Fruit fly (Drosophila melanogaster): ENCODE results near the gene Kul.

The Kul gene

dm6 chr3R:29699220-29699619, 26.4 kb upstream of the Kul start (continued):
- no peak for TF ChIP-seq Atf-2 (GFP tag; optimal IDR thresholded peaks at IDR 0.05)
- TF ChIP-seq emc (GFP tag; optimal IDR thresholded peaks at IDR 0.05), result no peak
- no peak for TF ChIP-seq cg (GFP tag; optimal IDR thresholded peaks at IDR 0.05)
- 0 out of 3 replicates have a peak, but pooled peaks have one; percentile 19 for TF ChIP-seq ase (GFP tag; IDR thresholded peaks at IDR 0.05)
- no peak for TF ChIP-seq CG7928 (GFP tag; optimal IDR thresholded peaks at IDR 0.05)
- no peak for TF ChIP-seq CG9932 (GFP tag; IDR thresholded peaks at IDR 0.05)
- peak; percentile 59 for TF ChIP-seq CG17829 (tag; optimal IDR thresholded peaks at IDR 0.05)
- TF ChIP-seq CG10274 (GFP tag; optimal IDR thresholded peaks at IDR 0.05), result no peak
- peak; percentile 84 for TF ChIP-seq Xrp1 (GFP tag; IDR thresholded peaks at IDR 0.05)
- peak; percentile 39; the same call in 1 of the 2 replicates for TF ChIP-seq ranshi (GFP tag; IDR thresholded peaks at IDR 0.05)
- peak; percentile 67 for TF ChIP-seq lmd (GFP tag; IDR thresholded peaks at IDR 0.05)
- no peak for TF ChIP-seq onecut (GFP tag; IDR thresholded peaks at IDR 0.05)
- no peak for TF ChIP-seq fd64A (GFP tag; optimal IDR thresholded peaks at IDR 0.05)
- no peak for TF ChIP-seq CG14860 (GFP tag; IDR thresholded peaks at IDR 0.05; ENCODE audit: partially characterized antibody)
- no peak for TF ChIP-seq CG7786 (GFP tag; optimal IDR thresholded peaks at IDR 0.05)
- peak; percentile 70 for TF ChIP-seq CG32772 (GFP tag; IDR thresholded peaks at IDR 0.05)
- TF ChIP-seq CG15011 (GFP tag; optimal IDR thresholded peaks at IDR 0.05), result no peak
- TF ChIP-seq CG1024 (GFP tag; IDR thresholded peaks at IDR 0.05), result no peak
- peak in 1 of 2 experiments; percentile 44 for TF ChIP-seq Pdp1 (GFP tag; optimal IDR thresholded peaks at IDR 0.05)
- TF ChIP-seq ATbp (GFP tag; optimal IDR thresholded peaks at IDR 0.05), result peak; percentile 57
- TF ChIP-seq pros (GFP tag; optimal IDR thresholded peaks at IDR 0.05), result no peak
- TF ChIP-seq CG12744 (GFP tag; optimal IDR thresholded peaks at IDR 0.05), result no peak
- no peak for TF ChIP-seq CG30431 (GFP tag; optimal IDR thresholded peaks at IDR 0.05)
- no peak for TF ChIP-seq jigr1 (GFP tag; IDR thresholded peaks at IDR 0.05)
- no peak for TF ChIP-seq CG4617 (GFP tag; optimal IDR thresholded peaks at IDR 0.05; ENCODE audit: borderline replicate concordance)
- TF ChIP-seq dati (GFP tag; IDR thresholded peaks at IDR 0.05), result no peak
- no peak for TF ChIP-seq scrt (GFP tag; optimal IDR thresholded peaks at IDR 0.05)
- no peak for TF ChIP-seq CG12299 (tag; optimal IDR thresholded peaks at IDR 0.05)
- no peak for TF ChIP-seq CG10565 (GFP tag; optimal IDR thresholded peaks at IDR 0.05)
- TF ChIP-seq CG15601 (tag; optimal IDR thresholded peaks at IDR 0.05), result no peak
- peak; percentile 35; the same call in 1 of the 2 replicates for TF ChIP-seq CG8765 (GFP tag; IDR thresholded peaks at IDR 0.05)
- no peak for TF ChIP-seq B-H2 (GFP tag; optimal IDR thresholded peaks at IDR 0.05)
- TF ChIP-seq Hr39 (optimal IDR thresholded peaks at IDR 0.05), result no peak
- TF ChIP-seq ro (GFP tag; IDR thresholded peaks at IDR 0.05), result no peak
- no peak for TF ChIP-seq bowl (GFP tag; IDR thresholded peaks at IDR 0.05)
- no peak for TF ChIP-seq maf-S (GFP tag; optimal IDR thresholded peaks at IDR 0.05)
- TF ChIP-seq CG10462 (GFP tag; optimal IDR thresholded peaks at IDR 0.05), result no peak
- TF ChIP-seq schlank (tag; optimal IDR thresholded peaks at IDR 0.05), result no peak
- TF ChIP-seq CG9609 (GFP tag; optimal IDR thresholded peaks at IDR 0.05), result no peak
- TF ChIP-seq Lim3 (GFP tag; IDR thresholded peaks at IDR 0.05), result no peak
- no peak for TF ChIP-seq Neu2 (GFP tag; optimal IDR thresholded peaks at IDR 0.05; ENCODE audit: borderline replicate concordance)
- peak; percentile 24 for TF ChIP-seq CG10979 (tag; optimal IDR thresholded peaks at IDR 0.05)
- no peak for TF ChIP-seq CG3065 (GFP tag; optimal IDR thresholded peaks at IDR 0.05)
- peak; percentile 40 for TF ChIP-seq CG11504 (tag; optimal IDR thresholded peaks at IDR 0.05)
- TF ChIP-seq CG4820 (GFP tag; optimal IDR thresholded peaks at IDR 0.05), result no peak
- TF ChIP-seq H2.0 (GFP tag; IDR thresholded peaks at IDR 0.05), result no peak
- peak; percentile 69 for TF ChIP-seq CG6689 (GFP tag; IDR thresholded peaks at IDR 0.05)
- TF ChIP-seq stc (GFP tag; IDR thresholded peaks at IDR 0.05), result peak; percentile 77
- TF ChIP-seq az2 (GFP tag; optimal IDR thresholded peaks at IDR 0.05), result no peak
- peak; percentile 58 for TF ChIP-seq ssp (GFP tag; IDR thresholded peaks at IDR 0.05)
- no peak for TF ChIP-seq BtbVII (GFP tag; optimal IDR thresholded peaks at IDR 0.05)
- TF ChIP-seq jing (GFP tag; optimal IDR thresholded peaks at IDR 0.05), result no peak
- TF ChIP-seq tx (GFP tag; optimal IDR thresholded peaks at IDR 0.05), result no peak

All from whole organism, embryonic.